Worm (Caenorhabditis elegans) whole organism, L4/young adult: ENCODE results near the gene K08H2.3.

Source experiments
- W03F9.2 ChIP-seq: fragments of 150-350 bp; optimal IDR thresholded peaks from 2 replicates; lab custom pipeline; 2014; ENCODE audit warnings: missing biosample characterization, missing genetic modification characterization
- dao-5 ChIP-seq: sonication (generic microtip); optimal IDR thresholded peaks from 2 replicates; lab custom pipeline; 2016; ENCODE audit warnings: missing genotype, missing genetic modification characterization, moderate library complexity, missing compliant biosample characterization
- him-1 ChIP-seq: sonication (generic microtip); optimal IDR thresholded peaks from 2 replicates; lab custom pipeline; 2016; ENCODE audit warnings: missing genotype, missing genetic modification reagents, missing genetic modification characterization, missing compliant biosample characterization

Gene K08H2.3

ce11 chrX:13237102-13237501, at the start of gene K08H2.3:
TSS of gene K08H2.3 (plus strand) at chrX:13237402.
- TF ChIP-seq W03F9.2 (tag; lab: Kevin White, UChicago) = no peak
- TF ChIP-seq dao-5 (tag; lab: Kevin White, UChicago) = no peak
- TF ChIP-seq him-1 (tag; lab: Kevin White, UChicago) = no peak

- TF ChIP-seq him-1 (tag; lab: Kevin White, UChicago) = no peak
These were observed 47.3 kb upstream of the K08H2.3 start, which contains the start of gene cwp-5 for ce11 chrX:13189861-13190260. TSS of gene cwp-5 (minus strand) at chrX:13189961.

ce11 chrX:13190912-13191311, 46.3 kb upstream of the K08H2.3 start, which contains the start of gene gpa-6:
TSS of gene gpa-6 (plus strand) at chrX:13191212.
- TF ChIP-seq him-1 (tag; lab: Kevin White, UChicago) (no peak), dao-5 (tag; lab: Kevin White, UChicago) (no peak), W03F9.2 (tag; lab: Kevin White, UChicago) (no peak)

DNA sequence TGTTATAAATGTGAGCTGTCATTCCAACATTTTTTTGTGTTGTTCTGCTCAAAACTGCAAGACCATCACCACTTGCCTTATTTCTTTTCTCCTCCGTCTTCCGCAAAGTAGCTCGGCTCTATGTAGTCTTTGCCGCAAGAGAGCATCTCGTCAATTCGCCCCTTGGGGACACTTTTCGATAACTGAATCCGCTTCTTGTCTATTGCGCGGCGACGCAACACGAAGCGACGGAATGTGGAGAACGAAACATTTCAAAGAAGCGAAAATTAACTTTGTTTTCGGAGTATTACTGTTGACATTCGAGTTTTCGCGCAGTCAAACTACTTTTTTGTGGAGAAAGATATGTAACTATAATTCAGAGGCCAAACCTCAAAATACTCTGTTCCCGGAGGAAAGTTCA, 39.1 kb upstream of the K08H2.3 start:
- TF ChIP-seq dao-5 (tag; lab: Kevin White, UChicago) (no peak), him-1 (tag; lab: Kevin White, UChicago) (no peak), W03F9.2 (tag; lab: Kevin White, UChicago) (no peak)

- TF ChIP-seq W03F9.2 (tag; lab: Kevin White, UChicago) = no peak
- TF ChIP-seq dao-5 (tag; lab: Kevin White, UChicago) = no peak
- no peak for TF ChIP-seq him-1 (tag; lab: Kevin White, UChicago)
These were observed 36.9 kb upstream of the K08H2.3 start for ce11 chrX:13200312-13200711.

- TF ChIP-seq dao-5 (tag; lab: Kevin White, UChicago) (no peak), him-1 (tag; lab: Kevin White, UChicago) (no peak), W03F9.2 (tag; lab: Kevin White, UChicago) (no peak)
These were observed 35.8 kb upstream of the K08H2.3 start, which contains the start of gene unc-9 for ce11 chrX:13201401-13201800. TSS of gene unc-9 (plus strand) at chrX:13201770.

- TF ChIP-seq him-1 (tag; lab: Kevin White, UChicago) (no peak), W03F9.2 (tag; lab: Kevin White, UChicago) (no peak), dao-5 (tag; lab: Kevin White, UChicago) (no peak)
These were observed 34.9 kb upstream of the K08H2.3 start for ce11 chrX:13202312-13202711.

ce11 chrX:13206011-13206410, 31.2 kb upstream of the K08H2.3 start:
- TF ChIP-seq W03F9.2 (tag; lab: Kevin White, UChicago) (no peak), him-1 (tag; lab: Kevin White, UChicago) (no peak), dao-5 (tag; lab: Kevin White, UChicago) (no peak)

DNA sequence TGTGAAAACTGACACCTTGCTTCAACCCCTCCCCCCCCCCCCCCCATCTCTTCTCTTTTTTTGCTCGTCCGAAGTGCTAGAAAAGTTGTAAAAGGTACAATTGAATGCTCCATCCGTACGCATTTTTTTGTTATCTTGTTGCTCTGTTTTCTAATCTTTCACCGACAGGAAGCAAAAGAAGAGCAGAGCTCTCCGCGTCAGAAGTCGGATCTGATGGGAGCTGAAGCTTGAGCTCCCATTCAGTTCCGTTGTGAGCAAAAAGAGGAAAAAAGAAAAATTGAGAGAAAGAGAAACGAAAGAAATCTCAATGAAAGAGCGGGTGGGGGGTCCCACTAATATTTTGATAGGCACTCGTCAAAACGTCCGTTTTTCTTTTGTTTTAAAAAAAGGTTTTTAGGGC, 30.3 kb upstream of the K08H2.3 start:
- TF ChIP-seq him-1 (tag; lab: Kevin White, UChicago) (no peak), dao-5 (tag; lab: Kevin White, UChicago) (no peak), W03F9.2 (tag; lab: Kevin White, UChicago) (no peak)

ce11 chrX:13209026-13209425, 28.2 kb upstream of the K08H2.3 start:
- TF ChIP-seq him-1 (tag; lab: Kevin White, UChicago) (no peak), W03F9.2 (tag; lab: Kevin White, UChicago) (no peak), dao-5 (tag; lab: Kevin White, UChicago) (no peak)

ce11 chrX:13210478-13210877, 26.7 kb upstream of the K08H2.3 start:
- TF ChIP-seq him-1 (tag; lab: Kevin White, UChicago) = peak; percentile 83
- no peak for TF ChIP-seq dao-5 (tag; lab: Kevin White, UChicago)
- no peak for TF ChIP-seq W03F9.2 (tag; lab: Kevin White, UChicago)

DNA sequence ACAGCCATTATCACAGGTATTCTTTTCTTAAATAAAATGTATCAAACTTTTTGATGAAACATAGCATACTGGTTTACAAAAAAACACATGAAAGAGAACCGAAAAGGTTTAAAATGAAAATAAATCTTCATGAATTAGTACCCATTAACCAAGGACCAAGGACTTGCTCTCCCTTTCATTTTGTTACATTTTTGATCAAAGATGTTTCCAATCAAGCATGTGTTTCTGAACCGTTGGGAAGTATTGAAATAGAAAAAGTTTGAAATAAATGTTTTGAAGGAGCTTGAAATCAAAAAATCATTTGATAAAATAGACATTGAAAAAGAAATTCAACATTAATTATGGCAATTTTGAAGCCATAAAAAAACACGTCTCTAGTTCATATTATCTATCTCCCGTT, 24.7 kb upstream of the K08H2.3 start:
- TF ChIP-seq W03F9.2 (tag; lab: Kevin White, UChicago) = no peak
- TF ChIP-seq him-1 (tag; lab: Kevin White, UChicago) = no peak
- no peak for TF ChIP-seq dao-5 (tag; lab: Kevin White, UChicago)

ce11 chrX:13216802-13217201, 20.4 kb upstream of the K08H2.3 start, which contains the start of gene R12H7.4:
TSS of gene R12H7.4 (plus strand) at chrX:13217102.
- TF ChIP-seq dao-5 (tag; lab: Kevin White, UChicago) (no peak), W03F9.2 (tag; lab: Kevin White, UChicago) (no peak), him-1 (tag; lab: Kevin White, UChicago) (no peak)

ce11 chrX:13217940-13218339, 19.3 kb upstream of the K08H2.3 start:
- TF ChIP-seq dao-5 (tag; lab: Kevin White, UChicago) (no peak), W03F9.2 (tag; lab: Kevin White, UChicago) (no peak), him-1 (tag; lab: Kevin White, UChicago) (no peak)
